Fruit fly (Drosophila melanogaster): ENCODE data around the gene bocks.

The bocks gene

DNA sequence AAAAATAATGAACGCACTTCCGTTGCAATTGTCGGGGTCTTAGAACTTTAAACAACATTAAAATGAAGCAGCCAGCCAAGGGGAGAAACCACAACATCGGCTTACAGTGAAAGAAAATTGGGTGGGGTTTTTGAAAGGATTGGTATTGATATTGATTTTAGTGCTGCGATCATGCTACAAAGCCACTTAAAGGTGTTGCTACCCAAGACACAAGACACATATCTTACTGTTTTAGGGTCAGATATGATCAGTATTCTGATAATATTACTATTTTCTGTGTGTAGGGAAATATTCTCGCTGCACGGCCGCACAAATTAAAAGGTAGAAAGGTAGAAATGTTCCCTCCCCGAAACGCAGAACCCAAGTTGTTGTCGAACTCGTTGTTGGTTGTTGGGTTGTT, 14.3 kb upstream of the bocks start (continued):
- TF ChIP-seq CG15601 (tag; optimal IDR thresholded peaks at IDR 0.05) (peak; percentile 24), lbe (GFP tag; optimal IDR thresholded peaks at IDR 0.05) (no peak), CG18599 (GFP tag; optimal IDR thresholded peaks at IDR 0.05) (no peak), CG14710 (tag; optimal IDR thresholded peaks at IDR 0.05) (peak; percentile 67), otp (GFP tag; IDR thresholded peaks at IDR 0.05) (peak; percentile 54; the same call in 1 of the 3 replicates), CG7357 (GFP tag; IDR thresholded peaks at IDR 0.05) (peak; percentile 20; the same call in 1 of the 3 replicates), fd102C (GFP tag; optimal IDR thresholded peaks at IDR 0.05) (peak; percentile 35), Hr3 (GFP tag; optimal IDR thresholded peaks at IDR 0.05) (peak; percentile 16), CG18476 (GFP tag; optimal IDR thresholded peaks at IDR 0.05) (peak; percentile 3), CG12391 (tag; optimal IDR thresholded peaks at IDR 0.05) (peak; percentile 38), da (GFP tag; optimal IDR thresholded peaks at IDR 0.05) (no peak), CG17361 (GFP tag; IDR thresholded peaks at IDR 0.05) (peak; percentile 54; the same call in 2 of the 3 replicates), gem (tag; optimal IDR thresholded peaks at IDR 0.05) (peak; percentile 58), insv (GFP tag; optimal IDR thresholded peaks at IDR 0.05) (no peak), CG15479 (GFP tag; optimal IDR thresholded peaks at IDR 0.05) (no peak), CG18764 (GFP tag; optimal IDR thresholded peaks at IDR 0.05) (peak; percentile 29), CG33557 (GFP tag; optimal IDR thresholded peaks at IDR 0.05) (peak; percentile 56), row (GFP tag; IDR thresholded peaks at IDR 0.05) (peak; percentile 43; the same call in 2 of the 3 replicates), bbx (GFP tag; IDR thresholded peaks at IDR 0.05; ENCODE audit: partially characterized antibody) (no peak), grau (tag; optimal IDR thresholded peaks at IDR 0.05) (peak; percentile 28), CG6254 (GFP tag; optimal IDR thresholded peaks at IDR 0.05) (peak; percentile 54), Six4 (GFP tag; optimal IDR thresholded peaks at IDR 0.05) (peak; percentile 12), CG17829 (tag; optimal IDR thresholded peaks at IDR 0.05) (peak; percentile 78), emc (GFP tag; optimal IDR thresholded peaks at IDR 0.05) (no peak), pros (GFP tag; optimal IDR thresholded peaks at IDR 0.05) (peak; percentile 38), pho (GFP tag; optimal IDR thresholded peaks at IDR 0.05) (no peak), ac (GFP tag; optimal IDR thresholded peaks at IDR 0.05) (peak; percentile 12), jumu (GFP tag; optimal IDR thresholded peaks at IDR 0.05) (peak; percentile 35), Antp (GFP tag; optimal IDR thresholded peaks at IDR 0.05) (peak; percentile 12), sc (optimal IDR thresholded peaks at IDR 0.05) (no peak), sc (GFP tag; optimal IDR thresholded peaks at IDR 0.05) (peak; percentile 26), ara (GFP tag; IDR thresholded peaks at IDR 0.05) (peak; percentile 73), H15 (GFP tag; IDR thresholded peaks at IDR 0.05) (0 out of 3 replicates have a peak, but pooled peaks have one; percentile 36), Spps (tag; optimal IDR thresholded peaks at IDR 0.05) (peak; percentile 55), CG16815 (GFP tag; optimal IDR thresholded peaks at IDR 0.05) (peak; percentile 20), Med (GFP tag) (peak; percentile 75), CG2712 (tag; optimal IDR thresholded peaks at IDR 0.05) (peak; percentile 81), CG3065 (GFP tag; optimal IDR thresholded peaks at IDR 0.05) (peak; percentile 9), CG9727 (GFP tag; optimal IDR thresholded peaks at IDR 0.05) (peak; percentile 74), crol (GFP tag; IDR thresholded peaks at IDR 0.05) (peak; percentile 29; the same call in 1 of the 2 replicates), pum (GFP tag; optimal IDR thresholded peaks at IDR 0.05) (peak; percentile 26), CG15696 (tag; optimal IDR thresholded peaks at IDR 0.05) (peak; percentile 66), CG10274 (GFP tag; optimal IDR thresholded peaks at IDR 0.05) (no peak), bab2 (GFP tag; optimal IDR thresholded peaks at IDR 0.05) (peak; percentile 36), Ravus (GFP tag; IDR thresholded peaks at IDR 0.05) (no peak), lola (GFP tag; optimal IDR thresholded peaks at IDR 0.05) (peak in 1 of 3 experiments; percentile 71), CG7372 (GFP tag; IDR thresholded peaks at IDR 0.05) (no peak), CG2202 (tag; optimal IDR thresholded peaks at IDR 0.05) (peak; percentile 26), dpn (GFP tag; optimal IDR thresholded peaks at IDR 0.05) (peak; percentile 11 to 29), Trl (optimal IDR thresholded peaks at IDR 0.05) (no peak), Trl (GFP tag; optimal IDR thresholded peaks at IDR 0.05) (peak; percentile 29)

Measured in whole organism, embryonic.